Worm (Caenorhabditis elegans): Measurements from ENCODE around the gene Y46G5A.38.

Y46G5A.38 gene

ce11 chrII:12855900-12856299, 29.0 kb downstream of the Y46G5A.38 start, which contains the start of gene Y46G5A.29:
Y46G5A.29 (plus strand) TSS chrII:12856200.
- TF ChIP-seq cnd-1 (tag; optimal IDR thresholded peaks at IDR 0.05) = no peak

ce11 chrII:12865604-12866003, 38.8 kb downstream of the Y46G5A.38 start, which contains the start of gene snf-5:
snf-5 (minus strand) TSS chrII:12865785.
- TF ChIP-seq nhr-2 (tag; optimal IDR thresholded peaks at IDR 0.05) (no peak), lsy-2 (tag; optimal IDR thresholded peaks at IDR 0.05) (no peak), mab-5 (tag; optimal IDR thresholded peaks at IDR 0.05) (no peak), ceh-39 (tag; optimal IDR thresholded peaks at IDR 0.05) (no peak), bed-3 (GFP tag; optimal IDR thresholded peaks at IDR 0.05) (no peak), lin-13 (tag; optimal IDR thresholded peaks at IDR 0.05) (no peak), nhr-76 (tag; optimal IDR thresholded peaks at IDR 0.05) (no peak), nhr-237 (tag; optimal IDR thresholded peaks at IDR 0.05) (no peak), nhr-28 (tag; optimal IDR thresholded peaks at IDR 0.05) (no peak), hlh-1 (tag; optimal IDR thresholded peaks at IDR 0.05) (no peak), tbx-8 (GFP tag; optimal IDR thresholded peaks at IDR 0.05) (no peak), ces-1 (GFP tag; optimal IDR thresholded peaks at IDR 0.05) (no peak)

- TF ChIP-seq lin-32 (GFP tag; optimal IDR thresholded peaks at IDR 0.05) = no peak
- TF ChIP-seq lsy-2 (tag; optimal IDR thresholded peaks at IDR 0.05) = no peak
- TF ChIP-seq cnd-1 (tag; optimal IDR thresholded peaks at IDR 0.05) = no peak
- no peak for TF ChIP-seq zip-8 (tag; optimal IDR thresholded peaks at IDR 0.05)
- no peak for TF ChIP-seq mep-1 (tag; optimal IDR thresholded peaks at IDR 0.05)
Observed at ce11 chrII:12866079-12866478, 39.2 kb downstream of the Y46G5A.38 start.
